Fruit fly (Drosophila melanogaster) S2 (cell line): ENCODE measurements around the gene CG12990.

Experiments used
- CG8478 ChIP-seq: fragments of >200 bp; optimal IDR thresholded peaks from 2 replicates; lab custom pipeline; 2018
- CTCF ChIP-seq, 2 experiments: fragments of >200 bp; optimal IDR thresholded peaks; 2 replicates each; lab custom pipeline; 2018

dm6 chrX:17658207-17659118 is 13.2 kb downstream of the CG12990 start:
- TF ChIP-seq CG8478 (lab: Kevin White, UChicago) (no peak), CTCF (optimal IDR thresholded peaks at IDR 0.05; lab: Kevin White, UChicago) (peak in 1 of 2 experiments; percentile 5)
